Worm (Caenorhabditis elegans) whole organism, midembryonic: ENCODE results near the gene let-268.

Experiments
- T22C8.4 ChIP-seq: fragments of 200-800 bp; sonication (Bioruptor generic); IDR thresholded peaks from 2 replicates; pipeline ENCODE4 v1.3.6; 2022; ENCODE audit warnings: missing genetic modification characterization, missing compliant biosample characterization
- cog-1 ChIP-seq: sonication (generic microtip); optimal IDR thresholded peaks from 2 replicates; lab custom pipeline; 2016; ENCODE audit warnings: missing genetic modification characterization, missing compliant biosample characterization
- flt-1 ChIP-seq: fragments of 200-800 bp; sonication (Bioruptor generic); IDR thresholded peaks from 2 replicates; pipeline ENCODE4 v1.3.6; 2022; ENCODE audit warnings: missing genetic modification characterization, missing compliant biosample characterization
- klf-2 ChIP-seq: fragments of 200-800 bp; sonication (Bioruptor generic); conservative IDR thresholded peaks from 2 replicates; pipeline ENCODE4 v1.3.6; 2022; ENCODE audit warnings: missing genetic modification reagents, missing genetic modification characterization, missing compliant biosample characterization
- med-1 ChIP-seq: sonication (generic microtip); optimal IDR thresholded peaks from 2 replicates; lab custom pipeline; 2017; ENCODE audit warnings: missing genetic modification characterization, mild to moderate bottlenecking, missing compliant biosample characterization, antibody characterized with exemption, missing genetic modification reagents; ENCODE audit not compliant: insufficient read depth
- ref-1 ChIP-seq: fragments of 200-800 bp; sonication (Bioruptor generic); conservative IDR thresholded peaks from 2 replicates; pipeline ENCODE4 v1.3.6; 2022; ENCODE audit warnings: missing genetic modification reagents, missing genetic modification characterization, missing compliant biosample characterization
- tab-1 ChIP-seq: fragments of 200-800 bp; sonication (Bioruptor generic); IDR thresholded peaks from 2 replicates; pipeline ENCODE4 v1.3.6; 2022; ENCODE audit warnings: missing genetic modification characterization, missing compliant biosample characterization
- ztf-23 ChIP-seq: fragments of 200-800 bp; sonication (Bioruptor generic); IDR thresholded peaks from 2 replicates; pipeline ENCODE4 v1.3.6; 2022; ENCODE audit warnings: missing genetic modification reagents, missing genetic modification characterization, missing compliant biosample characterization
- ztf-29 ChIP-seq: fragments of 200-800 bp; sonication (Bioruptor generic); IDR thresholded peaks from 2 replicates; pipeline ENCODE4 v1.3.6; 2022; ENCODE audit warnings: missing genetic modification reagents, missing genetic modification characterization, missing compliant biosample characterization

Gene let-268

DNA sequence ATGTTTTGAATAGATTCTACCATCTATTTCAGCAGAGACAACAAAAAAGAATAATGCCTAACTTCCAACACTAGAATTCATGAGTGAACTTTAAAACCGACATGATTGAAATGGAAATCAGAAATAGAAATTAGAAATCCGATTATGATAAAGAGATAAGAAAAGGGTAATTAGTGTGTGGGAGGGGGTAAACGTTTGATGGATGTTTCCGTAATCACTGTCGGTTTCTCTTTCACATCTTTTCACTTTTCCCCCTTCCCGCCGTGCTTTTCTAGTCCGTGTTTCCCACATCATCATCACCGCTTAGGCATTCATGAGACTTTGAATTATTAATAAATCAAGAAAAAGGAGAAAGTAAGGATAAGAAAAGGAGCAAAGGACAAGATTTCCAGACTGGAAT, 5.9 kb upstream of the let-268 start:
- TF ChIP-seq ref-1 (GFP tag; lab: Robert Waterston, UW) (no peak), tab-1 (no peak), flt-1 (GFP tag; lab: Robert Waterston, UW) (no peak)

DNA sequence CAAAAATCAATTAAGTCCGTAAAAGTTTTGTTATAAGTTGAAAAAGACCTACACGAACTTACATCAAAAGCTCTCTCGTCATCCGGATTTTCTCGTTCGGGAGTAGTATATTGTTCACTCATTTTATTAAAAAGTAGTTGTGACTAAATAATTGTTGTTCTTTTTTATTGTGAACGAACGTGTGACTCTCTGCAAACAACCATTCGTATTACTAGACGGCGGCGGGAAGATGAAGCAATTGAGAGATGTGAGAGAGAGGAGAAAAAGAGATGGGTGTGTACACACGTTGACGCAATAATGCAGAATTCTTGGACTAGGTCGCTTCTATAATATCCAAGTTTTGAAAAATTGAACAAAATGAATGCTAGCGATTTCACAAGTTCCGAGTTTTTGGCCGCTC, 5.2 kb upstream of the let-268 start, which contains the start of the genes F52H3.11 and bath-38:
Gene F52H3.11 (minus strand): TSS at position 203 of the 400 bp plus-strand sequence.
Gene bath-38 (minus strand): TSS at position 310 of the 400 bp plus-strand sequence.
- TF ChIP-seq ztf-29 (GFP tag; lab: Robert Waterston, UW), result no peak
- no peak for TF ChIP-seq med-1 (GFP tag; lab: Kevin White, UChicago)
- TF ChIP-seq tab-1, result no peak
- TF ChIP-seq klf-2 (GFP tag; lab: Robert Waterston, UW), result no peak
- no peak for TF ChIP-seq flt-1 (GFP tag; lab: Robert Waterston, UW)
- TF ChIP-seq T22C8.4 (GFP tag; lab: Robert Waterston, UW), result no peak
- no peak for TF ChIP-seq ztf-23 (GFP tag; lab: Robert Waterston, UW)
- TF ChIP-seq cog-1 (tag; lab: Kevin White, UChicago), result no peak
- no peak for TF ChIP-seq ref-1 (GFP tag; lab: Robert Waterston, UW)

DNA sequence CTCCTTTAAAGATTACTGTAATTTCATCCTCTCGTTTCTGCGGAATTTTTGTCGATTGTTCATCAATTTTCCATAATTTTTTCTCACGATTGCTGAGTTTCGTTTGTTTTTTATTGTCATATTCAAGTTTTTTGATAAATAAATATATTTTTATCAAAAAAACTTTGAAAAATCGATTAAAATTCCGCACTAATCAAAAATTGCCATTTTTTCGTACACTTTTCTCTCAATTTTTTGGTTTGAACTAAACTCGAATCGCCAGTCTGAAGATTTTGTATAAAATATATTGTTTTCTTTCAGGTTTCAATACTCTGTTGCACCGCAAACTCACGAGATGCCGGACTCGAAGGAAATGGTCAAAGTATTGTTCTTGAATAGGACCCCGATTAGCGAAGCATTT, 1.1 kb upstream of the let-268 start, which contains the start of gene ogr-2:
Gene ogr-2 (plus strand): TSS at position 301 of the 400 bp plus-strand sequence.
- no peak for TF ChIP-seq flt-1 (GFP tag; lab: Robert Waterston, UW)
- no peak for TF ChIP-seq cog-1 (tag; lab: Kevin White, UChicago)
- TF ChIP-seq ztf-29 (GFP tag; lab: Robert Waterston, UW), result no peak
- TF ChIP-seq ztf-23 (GFP tag; lab: Robert Waterston, UW), result no peak

DNA sequence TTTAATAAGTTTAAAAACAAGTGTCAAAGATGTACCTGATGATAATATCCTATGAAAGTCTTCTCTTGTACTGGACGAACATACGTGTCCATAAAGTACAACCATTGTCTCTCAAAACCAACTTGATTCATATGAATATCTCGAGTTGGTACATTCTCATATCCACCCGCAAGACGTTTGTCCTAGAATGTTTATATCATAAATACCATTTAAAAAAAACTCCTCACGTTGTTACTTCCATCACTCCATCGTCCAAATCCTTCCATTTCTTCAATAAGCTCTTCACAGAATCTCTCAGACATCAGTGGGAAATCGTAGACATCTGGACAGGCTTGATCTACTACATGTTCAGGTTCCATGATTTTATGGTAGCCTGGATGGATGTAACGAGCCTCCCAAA, 4.4 kb downstream of the let-268 start:
- TF ChIP-seq tab-1, result no peak
- TF ChIP-seq cog-1 (tag; lab: Kevin White, UChicago), result no peak
- TF ChIP-seq klf-2 (GFP tag; lab: Robert Waterston, UW), result no peak
- TF ChIP-seq T22C8.4 (GFP tag; lab: Robert Waterston, UW), result no peak
- no peak for TF ChIP-seq ztf-23 (GFP tag; lab: Robert Waterston, UW)
- TF ChIP-seq ztf-29 (GFP tag; lab: Robert Waterston, UW), result no peak
- TF ChIP-seq ref-1 (GFP tag; lab: Robert Waterston, UW), result no peak
- no peak for TF ChIP-seq flt-1 (GFP tag; lab: Robert Waterston, UW)
- no peak for TF ChIP-seq med-1 (GFP tag; lab: Kevin White, UChicago)

DNA sequence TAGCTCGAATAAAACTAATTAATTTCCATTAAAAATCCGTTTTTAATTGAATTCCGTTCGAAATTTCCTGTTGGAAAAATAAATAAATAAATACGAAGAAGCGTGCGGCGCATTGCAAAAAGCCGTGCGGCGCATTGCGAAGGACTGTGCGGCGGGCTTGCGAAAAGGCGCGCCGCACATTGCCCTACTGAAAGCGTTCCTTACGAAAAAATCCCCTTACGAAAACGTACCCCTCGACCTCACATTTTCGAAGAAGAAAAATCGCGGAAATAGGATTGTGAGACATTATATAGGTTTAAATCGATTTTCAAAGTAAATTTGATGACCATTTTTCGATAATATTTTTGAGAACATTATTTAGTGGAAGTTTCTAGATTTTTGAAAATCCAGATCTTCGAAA, 5.0 kb downstream of the let-268 start:
- TF ChIP-seq tab-1 (0 out of 2 replicates have a peak, but pooled peaks have one; percentile 40), ztf-23 (GFP tag; lab: Robert Waterston, UW) (peak; percentile 73), flt-1 (GFP tag; lab: Robert Waterston, UW) (peak; percentile 78; the same call in 1 of the 2 replicates), klf-2 (GFP tag; lab: Robert Waterston, UW) (peak; percentile 88)

DNA sequence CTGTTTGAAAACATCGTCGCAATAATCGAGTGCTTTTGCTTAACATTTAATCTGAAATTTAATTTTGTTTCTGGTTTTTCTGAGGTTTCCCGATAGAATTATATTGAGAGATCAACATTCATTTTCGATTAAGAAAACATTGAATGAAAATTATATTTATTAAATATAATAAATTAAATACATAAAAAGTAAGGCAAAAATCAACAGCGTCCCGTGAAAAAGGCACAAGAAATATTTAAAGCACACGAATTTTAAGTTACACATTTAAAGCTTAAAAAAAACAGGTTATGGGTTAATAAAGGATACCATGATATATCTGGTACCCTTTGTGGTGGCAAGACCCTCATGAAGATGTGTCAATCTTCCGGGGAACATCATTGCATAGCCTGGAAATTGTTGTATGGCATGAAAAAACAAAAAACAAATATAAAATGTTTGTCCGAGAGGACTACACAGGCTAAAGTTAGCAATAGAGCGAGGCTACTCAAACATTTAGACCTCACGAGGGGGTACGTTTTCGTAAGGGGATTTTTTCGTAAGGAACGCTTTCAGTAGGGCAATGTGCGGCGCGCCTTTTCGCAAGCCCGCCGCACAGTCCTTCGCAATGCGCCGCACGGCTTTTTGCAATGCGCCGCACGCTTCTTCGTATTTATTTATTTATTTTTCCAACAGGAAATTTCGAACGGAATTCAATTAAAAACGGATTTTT, 6.5 kb downstream of the let-268 start, which contains the start of gene mtcu-2:
Gene mtcu-2 (minus strand): TSS at position 51 of the 709 bp plus-strand sequence.
- TF ChIP-seq ztf-29 (GFP tag; lab: Robert Waterston, UW), result peak; percentile 91
- TF ChIP-seq flt-1 (GFP tag; lab: Robert Waterston, UW), result peak; percentile 94
- peak; percentile 98 for TF ChIP-seq ztf-23 (GFP tag; lab: Robert Waterston, UW)
- TF ChIP-seq tab-1, result peak; percentile 79
- peak; percentile 56; the same call in 1 of the 2 replicates for TF ChIP-seq ref-1 (GFP tag; lab: Robert Waterston, UW)
- TF ChIP-seq T22C8.4 (GFP tag; lab: Robert Waterston, UW), result peak; percentile 79
- TF ChIP-seq klf-2 (GFP tag; lab: Robert Waterston, UW), result peak; percentile 91

DNA sequence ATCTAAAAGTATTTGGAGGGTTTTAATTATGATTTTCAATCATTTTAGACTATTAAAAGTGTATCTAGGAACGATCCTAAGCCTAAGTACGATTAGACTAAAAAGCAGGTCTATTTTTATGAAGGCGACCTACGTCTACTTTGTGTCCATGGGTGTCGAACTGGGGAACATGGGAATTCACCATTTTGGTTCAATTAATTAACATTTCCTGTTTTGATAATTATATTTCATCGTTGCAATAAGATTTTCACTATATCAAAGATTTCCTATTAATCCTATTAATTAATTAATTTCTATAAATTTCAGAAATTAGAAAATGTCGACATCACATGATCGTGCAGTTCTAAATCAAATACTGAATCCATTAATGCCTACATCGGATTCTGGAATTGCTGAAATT, 9.9 kb downstream of the let-268 start, which contains the start of gene ttc-36:
Gene ttc-36 (plus strand): TSS at position 301 of the 400 bp plus-strand sequence.
- TF ChIP-seq ztf-23 (GFP tag; lab: Robert Waterston, UW) (no peak), ztf-29 (GFP tag; lab: Robert Waterston, UW) (no peak), T22C8.4 (GFP tag; lab: Robert Waterston, UW) (no peak), med-1 (GFP tag; lab: Kevin White, UChicago) (no peak), klf-2 (GFP tag; lab: Robert Waterston, UW) (no peak)

DNA sequence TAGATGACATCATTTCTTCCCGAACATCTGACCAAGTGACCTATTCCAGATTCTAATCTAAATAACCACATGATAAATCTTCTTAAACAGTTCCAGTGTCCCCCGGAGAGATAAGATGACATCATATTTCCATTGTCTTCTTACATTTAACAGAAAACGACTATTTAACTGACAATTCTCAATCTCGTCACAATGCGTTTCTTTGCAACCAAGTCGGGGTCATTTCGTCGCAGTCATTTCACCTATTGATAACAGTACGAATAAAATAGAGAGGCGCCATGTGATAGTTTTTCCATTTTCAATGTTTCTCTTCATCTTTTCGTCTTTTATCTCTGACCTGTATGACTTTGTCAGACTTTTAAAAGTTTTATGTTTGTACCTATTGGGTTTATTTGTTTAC, 10.7 kb downstream of the let-268 start:
- TF ChIP-seq ref-1 (GFP tag; lab: Robert Waterston, UW), result no peak
- TF ChIP-seq ztf-23 (GFP tag; lab: Robert Waterston, UW), result no peak
- TF ChIP-seq cog-1 (tag; lab: Kevin White, UChicago), result no peak
- TF ChIP-seq klf-2 (GFP tag; lab: Robert Waterston, UW), result no peak
- no peak for TF ChIP-seq ztf-29 (GFP tag; lab: Robert Waterston, UW)
- no peak for TF ChIP-seq flt-1 (GFP tag; lab: Robert Waterston, UW)
- TF ChIP-seq med-1 (GFP tag; lab: Kevin White, UChicago), result no peak
- TF ChIP-seq T22C8.4 (GFP tag; lab: Robert Waterston, UW), result no peak
- no peak for TF ChIP-seq tab-1

DNA sequence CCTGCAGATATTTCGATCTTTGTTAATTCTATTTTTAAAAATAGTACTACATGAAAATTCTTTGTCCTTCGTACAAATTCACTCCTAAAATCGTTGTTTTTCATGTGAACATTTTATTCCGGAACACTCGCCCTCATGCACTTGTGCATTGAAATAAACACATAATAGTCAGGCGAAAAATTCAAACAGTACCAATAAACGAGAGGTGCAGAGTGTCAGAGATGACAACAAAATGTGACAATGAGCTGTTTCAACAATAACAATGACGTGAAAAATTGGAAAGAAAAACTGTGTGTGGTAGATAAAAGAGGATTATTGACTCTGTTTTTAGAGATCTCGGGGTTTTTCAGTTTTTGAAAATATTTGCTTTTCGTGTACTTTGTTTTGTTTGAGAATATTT, 11.6 kb downstream of the let-268 start, which contains the start of gene F52H3.6:
Gene F52H3.6 (minus strand): TSS at position 228 of the 400 bp plus-strand sequence.
- TF ChIP-seq flt-1 (GFP tag; lab: Robert Waterston, UW) (no peak), med-1 (GFP tag; lab: Kevin White, UChicago) (no peak), ztf-29 (GFP tag; lab: Robert Waterston, UW) (no peak), ref-1 (GFP tag; lab: Robert Waterston, UW) (no peak), ztf-23 (GFP tag; lab: Robert Waterston, UW) (no peak), tab-1 (no peak), T22C8.4 (GFP tag; lab: Robert Waterston, UW) (no peak), klf-2 (GFP tag; lab: Robert Waterston, UW) (no peak), cog-1 (tag; lab: Kevin White, UChicago) (no peak)
